Fruit fly (Drosophila melanogaster): Measurements from ENCODE around the gene DIP-gamma.

Gene DIP-gamma

DNA sequence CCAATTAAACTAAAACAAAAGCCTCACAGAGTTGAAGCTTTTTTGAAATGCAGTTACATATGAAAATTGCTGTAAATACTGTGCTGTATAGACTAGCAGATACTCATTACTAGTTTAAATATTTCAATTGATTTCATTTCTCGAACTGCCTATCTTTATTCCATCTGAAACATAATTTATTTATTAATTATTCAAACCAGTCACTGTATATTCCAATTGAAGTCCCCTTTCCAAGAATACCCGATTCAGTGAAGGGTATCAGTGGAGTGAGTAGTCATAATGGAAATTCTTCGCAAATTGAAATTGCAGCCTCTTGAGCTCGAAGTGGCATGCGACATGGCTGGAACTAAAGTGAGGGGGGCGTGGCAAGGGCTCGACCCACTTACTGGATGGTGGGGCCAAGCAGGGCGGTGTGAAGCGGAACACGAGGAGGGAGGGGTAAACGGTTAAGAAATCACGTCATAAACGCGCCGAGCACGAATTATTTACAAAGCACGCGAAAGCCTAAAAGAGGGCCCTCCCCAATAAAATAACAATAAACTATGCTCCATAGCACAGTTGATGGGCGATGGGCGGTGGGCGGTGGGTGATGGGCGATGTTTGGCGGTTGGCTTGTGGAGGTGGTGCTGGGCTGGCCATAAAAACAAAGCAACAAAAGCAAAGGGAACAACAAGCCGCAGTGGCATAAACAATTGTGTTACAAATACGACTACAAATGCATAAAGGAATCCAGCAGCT lies 34.9 kb upstream of the DIP-gamma start (continued):
- peak; percentile 80 for TF ChIP-seq Med (GFP tag)
- TF ChIP-seq B-H2 (GFP tag; optimal IDR thresholded peaks at IDR 0.05) = no peak
- TF ChIP-seq tio (GFP tag; optimal IDR thresholded peaks at IDR 0.05) = no peak
- TF ChIP-seq sens (GFP tag) = peak; percentile 88
- peak; percentile 3 for TF ChIP-seq cwo (GFP tag; optimal IDR thresholded peaks at IDR 0.05)
- TF ChIP-seq ttk (GFP tag; IDR thresholded peaks at IDR 0.05) = peak; percentile 58
- TF ChIP-seq CG10147 (GFP tag; optimal IDR thresholded peaks at IDR 0.05) = no peak
- no peak for TF ChIP-seq dati (GFP tag; IDR thresholded peaks at IDR 0.05)
- no peak for TF ChIP-seq YL-1 (GFP tag; optimal IDR thresholded peaks at IDR 0.05)
- TF ChIP-seq CG14667 (GFP tag; IDR thresholded peaks at IDR 0.05) = no peak
- TF ChIP-seq CG9437 (GFP tag; optimal IDR thresholded peaks at IDR 0.05) = peak; percentile 21
- TF ChIP-seq knrl (GFP tag; IDR thresholded peaks at IDR 0.05; ENCODE audit: partially characterized antibody) = no peak
- no peak for TF ChIP-seq wor (GFP tag; IDR thresholded peaks at IDR 0.05)
- no peak for TF ChIP-seq CG30431 (GFP tag; optimal IDR thresholded peaks at IDR 0.05)
- TF ChIP-seq klu (GFP tag; IDR thresholded peaks at IDR 0.05) = no peak
- no peak for TF ChIP-seq CG2889 (GFP tag; IDR thresholded peaks at IDR 0.05)
- no peak for TF ChIP-seq cas (GFP tag; IDR thresholded peaks at IDR 0.05)
- no peak for TF ChIP-seq ato (GFP tag; IDR thresholded peaks at IDR 0.05; ENCODE audit: partially characterized antibody)
- TF ChIP-seq E2f2 (GFP tag; IDR thresholded peaks at IDR 0.05) = 0 out of 2 replicates have a peak, but pooled peaks have one; percentile 33
- no peak for TF ChIP-seq CG18476 (GFP tag; optimal IDR thresholded peaks at IDR 0.05)
- TF ChIP-seq CG3281 (GFP tag; optimal IDR thresholded peaks at IDR 0.05) = peak; percentile 5
- TF ChIP-seq Mad (GFP tag; optimal IDR thresholded peaks at IDR 0.05) = no peak
- TF ChIP-seq CG6254 (GFP tag; optimal IDR thresholded peaks at IDR 0.05) = no peak
- TF ChIP-seq pros (GFP tag; optimal IDR thresholded peaks at IDR 0.05) = no peak
- TF ChIP-seq Tbp (GFP tag; optimal IDR thresholded peaks at IDR 0.05) = no peak
- no peak for TF ChIP-seq CG9797 (GFP tag; optimal IDR thresholded peaks at IDR 0.05)
- TF ChIP-seq CG4424 (GFP tag; optimal IDR thresholded peaks at IDR 0.05) = peak; percentile 38
- TF ChIP-seq CG10209 (GFP tag; optimal IDR thresholded peaks at IDR 0.05) = no peak
- no peak for TF ChIP-seq ERR (GFP tag; optimal IDR thresholded peaks at IDR 0.05)
- TF ChIP-seq CG1792 (GFP tag; optimal IDR thresholded peaks at IDR 0.05) = no peak
- no peak for TF ChIP-seq CG10321 (GFP tag; IDR thresholded peaks at IDR 0.05)
- no peak for TF ChIP-seq CG12219 (GFP tag; optimal IDR thresholded peaks at IDR 0.05)
- TF ChIP-seq CG12236 (GFP tag; optimal IDR thresholded peaks at IDR 0.05) = no peak
- no peak for TF ChIP-seq CG3163 (GFP tag; optimal IDR thresholded peaks at IDR 0.05)
- no peak for TF ChIP-seq HLH3B (GFP tag; IDR thresholded peaks at IDR 0.05)
- no peak for TF ChIP-seq Spps (tag; optimal IDR thresholded peaks at IDR 0.05)
- TF ChIP-seq CG3726 (GFP tag; IDR thresholded peaks at IDR 0.05) = no peak
- peak; percentile 50; the same call in 1 of the 2 replicates for TF ChIP-seq Rfx (GFP tag; IDR thresholded peaks at IDR 0.05)
- TF ChIP-seq sqz (GFP tag; optimal IDR thresholded peaks at IDR 0.05) = no peak
- TF ChIP-seq CG10431 (GFP tag; optimal IDR thresholded peaks at IDR 0.05) = no peak
- no peak for TF ChIP-seq Kr (GFP tag; optimal IDR thresholded peaks at IDR 0.05)
- no peak for TF ChIP-seq CG13624 (GFP tag; optimal IDR thresholded peaks at IDR 0.05)
- no peak for TF ChIP-seq sug (tag; optimal IDR thresholded peaks at IDR 0.05)
- TF ChIP-seq gsb (GFP tag; IDR thresholded peaks at IDR 0.05) = no peak
- no peak for TF ChIP-seq bcd (GFP tag; optimal IDR thresholded peaks at IDR 0.05)
- no peak for TF ChIP-seq ash1 (GFP tag; optimal IDR thresholded peaks at IDR 0.05)
- TF ChIP-seq CG12659 (GFP tag; optimal IDR thresholded peaks at IDR 0.05) = no peak
- no peak for TF ChIP-seq jumu (GFP tag; optimal IDR thresholded peaks at IDR 0.05)
- TF ChIP-seq CG32772 (GFP tag; IDR thresholded peaks at IDR 0.05) = 0 out of 2 replicates have a peak, but pooled peaks have one; percentile 19
- no peak for TF ChIP-seq CG9876 (GFP tag; optimal IDR thresholded peaks at IDR 0.05)
- no peak for TF ChIP-seq usp (GFP tag; optimal IDR thresholded peaks at IDR 0.05)

All from whole organism, embryonic.